Fruit fly (Drosophila melanogaster): ENCODE results near the gene CG13711.
A peak's percentile ranks its signal among the peaks of the same experiment; 100 is the strongest.

CG13711 gene

DNA sequence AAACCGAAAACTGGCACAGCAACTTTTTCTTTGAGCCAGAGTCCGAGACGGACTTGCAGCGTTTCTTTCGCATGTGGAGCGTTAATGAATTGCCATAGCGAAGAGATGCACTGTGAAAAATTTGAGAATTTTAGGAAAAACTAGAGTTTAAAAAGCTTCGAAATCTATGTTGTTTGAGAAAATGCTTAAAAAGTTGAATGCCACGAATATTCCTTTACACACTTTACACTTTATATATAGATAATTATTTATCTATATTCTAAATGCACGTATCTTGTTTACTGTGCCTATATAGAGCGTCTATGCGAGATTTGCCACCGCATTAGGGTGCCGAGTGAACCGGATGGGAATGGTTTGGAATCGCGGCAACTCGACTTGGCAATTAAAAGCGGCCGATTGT lies 35.8 kb upstream of the CG13711 start (continued):
- TF ChIP-seq CG2199 (GFP tag; IDR thresholded peaks at IDR 0.05) = no peak
- no peak for TF ChIP-seq fd64A (GFP tag; optimal IDR thresholded peaks at IDR 0.05)
- TF ChIP-seq Sox102F (GFP tag; optimal IDR thresholded peaks at IDR 0.05) = peak; percentile 52
- TF ChIP-seq CG17359 (tag; optimal IDR thresholded peaks at IDR 0.05) = peak; percentile 17
- no peak for TF ChIP-seq CG7786 (GFP tag; optimal IDR thresholded peaks at IDR 0.05)
- no peak for TF ChIP-seq CG8359 (GFP tag; optimal IDR thresholded peaks at IDR 0.05; ENCODE audit: borderline replicate concordance)
- TF ChIP-seq CG3838 (GFP tag; optimal IDR thresholded peaks at IDR 0.05) = no peak
- no peak for TF ChIP-seq CG17186 (GFP tag; optimal IDR thresholded peaks at IDR 0.05)
- no peak for TF ChIP-seq CG12155 (GFP tag; optimal IDR thresholded peaks at IDR 0.05)
- TF ChIP-seq CG1233 (GFP tag; optimal IDR thresholded peaks at IDR 0.05) = no peak
- TF ChIP-seq CG7963 (GFP tag; IDR thresholded peaks at IDR 0.05; ENCODE audit: partially characterized antibody) = no peak
- TF ChIP-seq CG10366 (GFP tag; IDR thresholded peaks at IDR 0.05) = no peak
- TF ChIP-seq NC2α (GFP tag; optimal IDR thresholded peaks at IDR 0.05) = no peak
- no peak for TF ChIP-seq CG13894 (tag; optimal IDR thresholded peaks at IDR 0.05)
- no peak for TF ChIP-seq unc-4 (GFP tag; IDR thresholded peaks at IDR 0.05; ENCODE audit: partially characterized antibody)
- TF ChIP-seq CG5180 (GFP tag; optimal IDR thresholded peaks at IDR 0.05) = no peak
- TF ChIP-seq CG2678 (tag; optimal IDR thresholded peaks at IDR 0.05) = peak; percentile 31
- TF ChIP-seq H2.0 (GFP tag; IDR thresholded peaks at IDR 0.05) = no peak
- TF ChIP-seq twi (tag; optimal IDR thresholded peaks at IDR 0.05) = no peak
- no peak for TF ChIP-seq cg (GFP tag; optimal IDR thresholded peaks at IDR 0.05)
- TF ChIP-seq CG13424 (tag; optimal IDR thresholded peaks at IDR 0.05) = no peak
- no peak for TF ChIP-seq CG14050 (GFP tag; IDR thresholded peaks at IDR 0.05)
- TF ChIP-seq vfl (GFP tag; optimal IDR thresholded peaks at IDR 0.05) = no peak
- TF ChIP-seq slou (GFP tag; optimal IDR thresholded peaks at IDR 0.05) = no peak
- no peak for TF ChIP-seq Xrp1 (GFP tag; IDR thresholded peaks at IDR 0.05)
- no peak for TF ChIP-seq Sox100B (GFP tag; optimal IDR thresholded peaks at IDR 0.05)
- peak; percentile 24 for TF ChIP-seq Asciz (GFP tag; optimal IDR thresholded peaks at IDR 0.05)
- no peak for TF ChIP-seq CG15514 (GFP tag; optimal IDR thresholded peaks at IDR 0.05)
- TF ChIP-seq C15 (GFP tag; IDR thresholded peaks at IDR 0.05) = no peak
- TF ChIP-seq Poxn (GFP tag; IDR thresholded peaks at IDR 0.05) = no peak
- no peak for TF ChIP-seq salm (tag; optimal IDR thresholded peaks at IDR 0.05)
- peak; percentile 36 for TF ChIP-seq CG11504 (tag; optimal IDR thresholded peaks at IDR 0.05)
- no peak for TF ChIP-seq Neu2 (GFP tag; optimal IDR thresholded peaks at IDR 0.05; ENCODE audit: borderline replicate concordance)
- peak in 1 of 2 experiments; percentile 68 for TF ChIP-seq bsh (GFP tag; optimal IDR thresholded peaks at IDR 0.05)
- no peak for TF ChIP-seq CG8089 (GFP tag; optimal IDR thresholded peaks at IDR 0.05)
- TF ChIP-seq unpg (GFP tag; optimal IDR thresholded peaks at IDR 0.05) = peak; percentile 13
- TF ChIP-seq CG33213 (GFP tag; optimal IDR thresholded peaks at IDR 0.05) = no peak
- no peak for TF ChIP-seq CG17385 (GFP tag; optimal IDR thresholded peaks at IDR 0.05)
- 0 out of 3 replicates have a peak, but pooled peaks have one; percentile 42 for TF ChIP-seq CG7357 (GFP tag; IDR thresholded peaks at IDR 0.05)
- no peak for TF ChIP-seq ato (GFP tag; IDR thresholded peaks at IDR 0.05; ENCODE audit: partially characterized antibody)
- TF ChIP-seq Lim3 (GFP tag; IDR thresholded peaks at IDR 0.05) = no peak
- TF ChIP-seq CG12299 (tag; optimal IDR thresholded peaks at IDR 0.05) = no peak
- TF ChIP-seq CG14965 (GFP tag; optimal IDR thresholded peaks at IDR 0.05; ENCODE audit: borderline replicate concordance) = no peak
- no peak for TF ChIP-seq onecut (GFP tag; IDR thresholded peaks at IDR 0.05)
- TF ChIP-seq CG10431 (GFP tag; optimal IDR thresholded peaks at IDR 0.05) = no peak
- TF ChIP-seq Blimp-1 (GFP tag; optimal IDR thresholded peaks at IDR 0.05) = no peak
- TF ChIP-seq grn (GFP tag; optimal IDR thresholded peaks at IDR 0.05) = no peak
- TF ChIP-seq esg (GFP tag; conservative IDR thresholded peaks at IDR 0.05) = no peak
- TF ChIP-seq CG42726 (GFP tag; IDR thresholded peaks at IDR 0.05; ENCODE audit: partially characterized antibody) = no peak
- no peak for TF ChIP-seq cwo (GFP tag; optimal IDR thresholded peaks at IDR 0.05)
